Worm (Caenorhabditis elegans) whole organism, L4/young adult: Measurements from ENCODE around the gene dohh-1.
A peak's percentile ranks its signal among the peaks of the same experiment; 100 is the strongest.

Source experiments
- W03F9.2 ChIP-seq: fragments of 150-350 bp; optimal IDR thresholded peaks from 2 replicates; lab custom pipeline; 2014; ENCODE audit warnings: missing biosample characterization, missing genetic modification characterization
- dao-5 ChIP-seq: sonication (generic microtip); optimal IDR thresholded peaks from 2 replicates; lab custom pipeline; 2016; ENCODE audit warnings: missing genotype, missing genetic modification characterization, moderate library complexity, missing compliant biosample characterization
- him-1 ChIP-seq: sonication (generic microtip); optimal IDR thresholded peaks from 2 replicates; lab custom pipeline; 2016; ENCODE audit warnings: missing genotype, missing genetic modification reagents, missing genetic modification characterization, missing compliant biosample characterization

ce11 chrII:10541923-10542486, 37.8 kb upstream of the dohh-1 start, which contains the start of gene pro-1:
- TF ChIP-seq him-1 (tag; lab: Kevin White, UChicago): peak; percentile 88
- TF ChIP-seq W03F9.2: peak; percentile 90
- TF ChIP-seq dao-5 (tag; lab: Kevin White, UChicago): peak; percentile 62
